Worm (Caenorhabditis elegans): ENCODE results near the gene rgs-4.

- TF ChIP-seq dao-5 (tag; optimal IDR thresholded peaks at IDR 0.05), result no peak
- no peak for TF ChIP-seq him-1 (tag; optimal IDR thresholded peaks at IDR 0.05)
Measured at ce11 chrII:12670877-12671864, 16.6 kb downstream of the rgs-4 start.

Measured in whole organism, L4/young adult.